Fruit fly (Drosophila melanogaster): ENCODE data around the gene CG8664.
A peak's percentile ranks its signal among the peaks of the same experiment; 100 is the strongest.

Gene CG8664

DNA sequence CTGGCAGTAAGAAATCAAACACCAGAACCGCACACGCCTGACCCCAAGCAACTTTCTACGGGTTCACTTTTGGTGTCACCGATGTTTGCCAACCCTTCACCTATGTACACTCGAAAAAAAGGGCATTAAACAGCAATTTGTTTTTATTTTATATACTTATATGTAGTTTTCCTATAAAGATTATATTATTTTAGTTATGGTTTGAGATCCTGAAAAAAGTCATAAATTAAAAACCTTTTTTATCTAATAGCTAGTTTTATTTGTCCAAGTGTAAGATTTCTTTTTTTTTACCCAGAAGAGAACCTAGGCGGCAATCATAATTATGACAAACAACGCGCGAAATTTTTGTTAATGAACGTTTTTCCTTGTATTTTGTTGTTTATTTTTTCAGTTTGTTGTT lies 10.9 kb upstream of the CG8664 start:
- TF ChIP-seq ind (GFP tag; optimal IDR thresholded peaks at IDR 0.05): peak; percentile 46
- TF ChIP-seq CG2678 (tag; optimal IDR thresholded peaks at IDR 0.05): peak; percentile 78
- peak; percentile 21 for TF ChIP-seq Deaf1 (tag; optimal IDR thresholded peaks at IDR 0.05)
- TF ChIP-seq Doc2 (GFP tag; IDR thresholded peaks at IDR 0.05): no peak
- TF ChIP-seq Ada2b (GFP tag; IDR thresholded peaks at IDR 0.05): peak; percentile 64
- no peak for TF ChIP-seq CG12155 (GFP tag; optimal IDR thresholded peaks at IDR 0.05)
- peak; percentile 62 for TF ChIP-seq CG13424 (tag; optimal IDR thresholded peaks at IDR 0.05)
- TF ChIP-seq br (optimal IDR thresholded peaks at IDR 0.05): no peak
- TF ChIP-seq CG9727 (GFP tag; optimal IDR thresholded peaks at IDR 0.05): peak; percentile 61
- TF ChIP-seq CG4404 (GFP tag; IDR thresholded peaks at IDR 0.05): 0 out of 2 replicates have a peak, but pooled peaks have one; percentile 19
- TF ChIP-seq CG10959 (GFP tag; IDR thresholded peaks at IDR 0.05): no peak
- no peak for TF ChIP-seq CG15073 (GFP tag; optimal IDR thresholded peaks at IDR 0.05)
- peak; percentile 45 for TF ChIP-seq CG3281 (GFP tag; optimal IDR thresholded peaks at IDR 0.05)
- no peak for TF ChIP-seq Dp (GFP tag; optimal IDR thresholded peaks at IDR 0.05)
- TF ChIP-seq Bgb (GFP tag; IDR thresholded peaks at IDR 0.05; ENCODE audit: partially characterized antibody): no peak
- TF ChIP-seq chm (GFP tag; IDR thresholded peaks at IDR 0.05): no peak
- no peak for TF ChIP-seq pb (GFP tag; optimal IDR thresholded peaks at IDR 0.05)
- TF ChIP-seq Lpt (GFP tag; optimal IDR thresholded peaks at IDR 0.05): no peak
- peak; percentile 45 for TF ChIP-seq grau (tag; optimal IDR thresholded peaks at IDR 0.05)
- TF ChIP-seq H15 (GFP tag; IDR thresholded peaks at IDR 0.05): 0 out of 3 replicates have a peak, but pooled peaks have one; percentile 46
- peak; percentile 51 for TF ChIP-seq D19A (tag; optimal IDR thresholded peaks at IDR 0.05)
- TF ChIP-seq twi (tag; optimal IDR thresholded peaks at IDR 0.05): no peak
- peak; percentile 20 for TF ChIP-seq dmrt11E (tag; optimal IDR thresholded peaks at IDR 0.05)
- no peak for TF ChIP-seq CG34422 (GFP tag; IDR thresholded peaks at IDR 0.05)
- no peak for TF ChIP-seq ham (GFP tag; IDR thresholded peaks at IDR 0.05)
- no peak for TF ChIP-seq CG17186 (GFP tag; optimal IDR thresholded peaks at IDR 0.05)
- peak; percentile 57 for TF ChIP-seq PHDP (tag; optimal IDR thresholded peaks at IDR 0.05)
- peak; percentile 59 for TF ChIP-seq phol (tag; optimal IDR thresholded peaks at IDR 0.05)
- no peak for TF ChIP-seq Myb (GFP tag; optimal IDR thresholded peaks at IDR 0.05)
- TF ChIP-seq CG7357 (GFP tag; IDR thresholded peaks at IDR 0.05): peak; percentile 32; the same call in 1 of the 3 replicates
- peak; percentile 65 for TF ChIP-seq CG7839 (tag; optimal IDR thresholded peaks at IDR 0.05)
- no peak for TF ChIP-seq Spps (tag; optimal IDR thresholded peaks at IDR 0.05)
- TF ChIP-seq Xrp1 (GFP tag; IDR thresholded peaks at IDR 0.05): peak; percentile 74
- no peak for TF ChIP-seq exex (tag; optimal IDR thresholded peaks at IDR 0.05)
- no peak for TF ChIP-seq chn (GFP tag; optimal IDR thresholded peaks at IDR 0.05)
- no peak for TF ChIP-seq Kr (GFP tag; optimal IDR thresholded peaks at IDR 0.05)
- peak; percentile 8 for TF ChIP-seq CG13775 (GFP tag; optimal IDR thresholded peaks at IDR 0.05)
- peak; percentile 26 for TF ChIP-seq CG15514 (GFP tag; optimal IDR thresholded peaks at IDR 0.05)
- TF ChIP-seq ftz-f1 (GFP tag; optimal IDR thresholded peaks at IDR 0.05): no peak
- no peak for TF ChIP-seq CG18619 (GFP tag; optimal IDR thresholded peaks at IDR 0.05)
- peak; percentile 4 for TF ChIP-seq CG8281 (tag; optimal IDR thresholded peaks at IDR 0.05)
- no peak for TF ChIP-seq CG16813 (GFP tag; IDR thresholded peaks at IDR 0.05; ENCODE audit: partially characterized antibody)
- peak; percentile 14; the same call in 1 of the 2 replicates for TF ChIP-seq al (GFP tag; IDR thresholded peaks at IDR 0.05)
- TF ChIP-seq CG12104 (GFP tag; optimal IDR thresholded peaks at IDR 0.05): peak; percentile 10
- no peak for TF ChIP-seq HLH54F (GFP tag; optimal IDR thresholded peaks at IDR 0.05)
- TF ChIP-seq trh (GFP tag; optimal IDR thresholded peaks at IDR 0.05): no peak
- peak; percentile 52 for TF ChIP-seq CG10979 (tag; optimal IDR thresholded peaks at IDR 0.05)
- TF ChIP-seq wor (GFP tag; IDR thresholded peaks at IDR 0.05): 0 out of 2 replicates have a peak, but pooled peaks have one; percentile 17
- TF ChIP-seq CG7271 (tag; optimal IDR thresholded peaks at IDR 0.05): peak; percentile 14
- TF ChIP-seq slbo (GFP tag; IDR thresholded peaks at IDR 0.05): peak; percentile 66
- peak; percentile 0 for TF ChIP-seq CG7928 (GFP tag; optimal IDR thresholded peaks at IDR 0.05)
- TF ChIP-seq HHEX (GFP tag; optimal IDR thresholded peaks at IDR 0.05): peak; percentile 49
